Worm (Caenorhabditis elegans) whole organism, L4 larva: ENCODE measurements around the gene T13C2.3.

Experiments used
- arid-1 ChIP-seq: fragments of 200-800 bp; sonication (Bioruptor generic); conservative IDR thresholded peaks from 2 replicates; pipeline ENCODE4 v1.3.6; 2022; ENCODE audit warnings: missing genetic modification reagents, missing genetic modification characterization, missing compliant biosample characterization
- daf-12 ChIP-seq: fragments of 150-350 bp; optimal IDR thresholded peaks from 2 replicates; lab custom pipeline; 2014; ENCODE audit warnings: missing biosample characterization, missing genetic modification reagents, missing genetic modification characterization
- saeg-2 ChIP-seq: fragments of 200-800 bp; sonication (Bioruptor generic); IDR thresholded peaks from 2 replicates; pipeline ENCODE4 v1.3.6; 2022; ENCODE audit warnings: missing genetic modification reagents, missing genetic modification characterization, missing compliant biosample characterization
- zip-11 ChIP-seq: fragments of 200-800 bp; sonication (Bioruptor generic); IDR thresholded peaks from 2 replicates; pipeline ENCODE4 v1.3.6; 2022; ENCODE audit warnings: missing genetic modification characterization, missing compliant biosample characterization

DNA sequence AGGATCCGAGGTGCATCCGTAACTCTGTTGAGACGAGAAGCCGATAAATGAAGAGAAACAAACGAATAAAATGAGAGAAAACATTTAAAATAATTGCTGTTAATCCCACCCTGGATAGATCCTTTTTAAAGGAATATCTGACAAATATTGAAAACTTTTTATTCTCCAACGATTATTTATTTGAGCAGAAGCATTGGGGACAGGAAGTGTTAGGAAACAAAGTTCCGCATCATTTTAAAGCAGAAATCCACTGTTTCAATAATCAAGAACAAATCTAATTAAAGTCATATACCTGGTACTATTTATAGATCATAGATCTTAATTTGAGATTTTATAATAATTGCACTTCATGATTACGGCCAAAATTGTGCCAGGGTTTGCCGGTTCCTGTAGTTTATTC is 38.1 kb upstream of the T13C2.3 start, which contains the start of gene F41G3.20:
- TF ChIP-seq arid-1 (GFP tag; lab: Robert Waterston, UW) (no peak), zip-11 (GFP tag; lab: Robert Waterston, UW) (no peak), daf-12 (tag; lab: Kevin White, UChicago) (no peak), saeg-2 (no peak)
